Worm (Caenorhabditis elegans): ENCODE measurements around the gene laat-1.
A peak's percentile ranks its signal among the peaks of the same experiment; 100 is the strongest.

laat-1 gene

DNA sequence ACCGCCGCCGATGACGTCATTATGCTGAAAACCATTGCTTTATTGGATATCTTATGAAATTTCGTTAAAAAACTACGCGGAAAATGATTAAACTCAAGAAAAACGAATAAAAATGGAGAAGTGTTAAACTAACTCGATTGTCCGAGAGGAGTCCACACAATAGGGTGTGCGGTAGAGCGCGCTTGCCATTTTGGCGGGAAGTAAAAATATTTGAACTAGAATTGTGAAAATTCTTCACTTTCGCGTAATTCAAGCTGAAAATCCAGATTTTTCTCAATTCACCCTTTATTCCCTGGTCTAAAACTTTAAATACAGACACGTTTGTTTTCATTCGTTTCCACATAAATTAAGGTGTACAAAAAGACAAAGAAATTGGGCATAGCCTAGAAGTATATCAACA is 21.0 kb downstream of the laat-1 start, which contains the start of gene F48A11.4 (continued):
- peak; percentile 57 for TF ChIP-seq ref-2 (tag; optimal IDR thresholded peaks at IDR 0.05)
- TF ChIP-seq lin-11 (tag; optimal IDR thresholded peaks at IDR 0.05): no peak
- TF ChIP-seq hlh-15 (tag; optimal IDR thresholded peaks at IDR 0.05): no peak
- TF ChIP-seq npax-4 (tag; optimal IDR thresholded peaks at IDR 0.05): no peak
- no peak for TF ChIP-seq odd-2 (tag; optimal IDR thresholded peaks at IDR 0.05)
- TF ChIP-seq tbx-2 (tag; optimal IDR thresholded peaks at IDR 0.05): peak; percentile 64
- TF ChIP-seq ceh-18 (tag; optimal IDR thresholded peaks at IDR 0.05): peak; percentile 63
- no peak for TF ChIP-seq pqm-1 (tag; optimal IDR thresholded peaks at IDR 0.05)
- no peak for TF ChIP-seq hlh-13 (GFP tag; optimal IDR thresholded peaks at IDR 0.05)
- no peak for TF ChIP-seq fkh-10 (GFP tag; optimal IDR thresholded peaks at IDR 0.05)
- peak; percentile 12 for TF ChIP-seq pat-9 (tag; optimal IDR thresholded peaks at IDR 0.05)
- TF ChIP-seq K02D7.2 (tag; optimal IDR thresholded peaks at IDR 0.05): no peak
- no peak for TF ChIP-seq tbx-7 (tag; optimal IDR thresholded peaks at IDR 0.05)
- peak; percentile 55 for TF ChIP-seq ceh-34 (tag; optimal IDR thresholded peaks at IDR 0.05)
- no peak for TF ChIP-seq sox-2 (GFP tag; IDR thresholded peaks at IDR 0.05)
- no peak for TF ChIP-seq hlh-8 (tag; optimal IDR thresholded peaks at IDR 0.05)

DNA sequence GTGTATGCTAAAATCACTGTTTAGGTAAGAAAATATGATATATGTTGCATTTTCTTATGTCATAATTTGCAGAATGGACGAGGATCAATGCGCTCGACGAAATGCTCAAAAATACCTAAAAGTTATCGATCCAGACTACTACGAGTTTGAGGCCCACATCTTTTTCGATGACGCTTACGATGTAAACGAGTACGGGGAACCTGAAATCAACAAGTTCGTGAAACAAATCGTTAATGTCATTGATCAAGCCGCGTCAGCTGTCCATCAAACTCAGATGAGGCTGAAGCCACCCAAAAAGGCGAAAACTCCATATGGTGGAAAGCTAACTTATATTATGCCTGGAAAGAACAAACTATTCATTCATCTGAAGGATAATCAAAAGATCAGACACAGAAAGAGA is 29.5 kb downstream of the laat-1 start:
- no peak for TF ChIP-seq mec-3 (tag; optimal IDR thresholded peaks at IDR 0.05; ENCODE audit: borderline replicate concordance)
- TF ChIP-seq F13H6.1 (tag; optimal IDR thresholded peaks at IDR 0.05): no peak
- no peak for TF ChIP-seq nhr-11 (tag; optimal IDR thresholded peaks at IDR 0.05)
- TF ChIP-seq sox-2 (GFP tag; IDR thresholded peaks at IDR 0.05): no peak
- no peak for TF ChIP-seq unc-3 (GFP tag; conservative IDR thresholded peaks at IDR 0.05)
- TF ChIP-seq unc-3 (tag; optimal IDR thresholded peaks at IDR 0.05): no peak
- TF ChIP-seq ceh-2 (tag; optimal IDR thresholded peaks at IDR 0.05): no peak
- TF ChIP-seq ceh-14 (tag; optimal IDR thresholded peaks at IDR 0.05): no peak
- TF ChIP-seq elt-4 (tag; optimal IDR thresholded peaks at IDR 0.05): no peak
- TF ChIP-seq ttx-3 (tag; optimal IDR thresholded peaks at IDR 0.05): no peak
- no peak for TF ChIP-seq ahr-1 (tag; optimal IDR thresholded peaks at IDR 0.05)
- no peak for TF ChIP-seq fkh-6 (tag; optimal IDR thresholded peaks at IDR 0.05)
- no peak for TF ChIP-seq ceh-31 (tag; optimal IDR thresholded peaks at IDR 0.05)
- no peak for TF ChIP-seq odd-2 (tag; optimal IDR thresholded peaks at IDR 0.05)
- TF ChIP-seq eyg-1 (tag; optimal IDR thresholded peaks at IDR 0.05): no peak
- no peak for TF ChIP-seq pag-3 (tag; optimal IDR thresholded peaks at IDR 0.05; ENCODE audit: borderline replicate concordance)
- TF ChIP-seq hlh-15 (tag; optimal IDR thresholded peaks at IDR 0.05): no peak
- no peak for TF ChIP-seq C08G9.2 (tag; optimal IDR thresholded peaks at IDR 0.05)
- TF ChIP-seq rnt-1 (tag; optimal IDR thresholded peaks at IDR 0.05): no peak

- TF ChIP-seq unc-42 (tag; optimal IDR thresholded peaks at IDR 0.05): no peak
These were observed 40.9 kb downstream of the laat-1 start, which contains the start of gene chs-2 for ce11 chrII:196685-197084. Gene chs-2, plus strand, starts transcription at chrII:196985.

DNA sequence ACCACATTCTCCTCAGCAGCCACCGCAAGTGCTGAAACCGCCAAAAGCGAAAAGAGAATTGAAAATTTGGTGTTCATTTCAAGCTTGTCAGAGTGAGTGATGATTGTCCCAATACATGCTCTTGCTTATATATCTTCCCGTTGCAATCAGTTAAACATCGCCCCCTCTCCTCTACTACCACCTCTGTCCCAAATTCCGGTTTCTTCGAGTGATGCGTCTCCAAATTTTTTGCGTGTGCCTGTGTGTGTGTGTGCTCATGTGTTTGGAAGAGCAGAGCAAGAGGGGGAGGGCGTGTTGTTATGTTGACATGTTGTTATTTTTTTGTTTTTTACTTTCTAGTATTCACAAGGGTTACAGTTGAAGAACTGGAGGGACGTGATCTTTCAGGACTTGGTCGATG is 43.2 kb downstream of the laat-1 start, which contains the start of gene abu-11:
abu-11 (minus strand) TSS at position 101 of the 400 bp plus-strand sequence.
- TF ChIP-seq tbx-2 (tag; optimal IDR thresholded peaks at IDR 0.05) (no peak), rnt-1 (tag; optimal IDR thresholded peaks at IDR 0.05) (no peak), ama-1 (optimal IDR thresholded peaks at IDR 0.05) (no peak), pha-4 (tag; optimal IDR thresholded peaks at IDR 0.05) (no peak), pros-1 (tag; optimal IDR thresholded peaks at IDR 0.05) (no peak), lim-6 (tag; optimal IDR thresholded peaks at IDR 0.05) (no peak), pha-2 (tag; optimal IDR thresholded peaks at IDR 0.05) (no peak), dve-1 (tag; optimal IDR thresholded peaks at IDR 0.05) (no peak), pax-1 (tag; optimal IDR thresholded peaks at IDR 0.05) (no peak), sox-4 (tag; optimal IDR thresholded peaks at IDR 0.05) (no peak), nfya-1 (tag; optimal IDR thresholded peaks at IDR 0.05) (no peak), hlh-8 (tag; optimal IDR thresholded peaks at IDR 0.05) (no peak), ceh-2 (tag; optimal IDR thresholded peaks at IDR 0.05) (no peak), C08G9.2 (tag; optimal IDR thresholded peaks at IDR 0.05) (no peak), hlh-15 (tag; optimal IDR thresholded peaks at IDR 0.05) (no peak), unc-86 (tag; optimal IDR thresholded peaks at IDR 0.05) (no peak), fax-1 (tag; optimal IDR thresholded peaks at IDR 0.05) (no peak), ceh-18 (tag; optimal IDR thresholded peaks at IDR 0.05) (no peak)

Data from whole organism, late embryonic.